Fruit fly (Drosophila melanogaster): Measurements from ENCODE around the gene CG3961.

Gene CG3961

dm6 chr3L:18865447-18866367, 24.6 kb downstream of the CG3961 start, which contains the start of gene CG14074:
TSS of gene CG14074 (plus strand) at chr3L:18866225.
- TF ChIP-seq usp (GFP tag; optimal IDR thresholded peaks at IDR 0.05) = no peak
- peak; percentile 20 for TF ChIP-seq CG8478 (optimal IDR thresholded peaks at IDR 0.05)

- TF ChIP-seq usp (GFP tag; optimal IDR thresholded peaks at IDR 0.05) = no peak
- no peak for TF ChIP-seq Dll (optimal IDR thresholded peaks at IDR 0.05)
These were observed 27.0 kb downstream of the CG3961 start, which contains the start of gene CG6865 for dm6 chr3L:18863327-18863726. TSS of gene CG6865 (plus strand) at chr3L:18863647.

dm6 chr3L:18861893-18862292, 28.4 kb downstream of the CG3961 start:
- TF ChIP-seq CG8478 (optimal IDR thresholded peaks at IDR 0.05) = no peak
- TF ChIP-seq Dll (optimal IDR thresholded peaks at IDR 0.05) = no peak
- TF ChIP-seq usp (GFP tag; optimal IDR thresholded peaks at IDR 0.05) = no peak
- TF ChIP-seq EcR (GFP tag; optimal IDR thresholded peaks at IDR 0.05) = no peak
- TF ChIP-seq pan (optimal IDR thresholded peaks at IDR 0.05) = no peak
- no peak for TF ChIP-seq psq (optimal IDR thresholded peaks at IDR 0.05)

- no peak for TF ChIP-seq pan (optimal IDR thresholded peaks at IDR 0.05)
- TF ChIP-seq EcR (GFP tag; optimal IDR thresholded peaks at IDR 0.05) = no peak
- no peak for TF ChIP-seq Dll (optimal IDR thresholded peaks at IDR 0.05)
- no peak for TF ChIP-seq psq (optimal IDR thresholded peaks at IDR 0.05)
- TF ChIP-seq usp (GFP tag; optimal IDR thresholded peaks at IDR 0.05) = no peak
These were observed 29.8 kb downstream of the CG3961 start for dm6 chr3L:18860467-18860866.

- TF ChIP-seq usp (GFP tag; optimal IDR thresholded peaks at IDR 0.05) = no peak
- no peak for TF ChIP-seq psq (optimal IDR thresholded peaks at IDR 0.05)
- no peak for TF ChIP-seq pan (optimal IDR thresholded peaks at IDR 0.05)
- no peak for TF ChIP-seq EcR (GFP tag; optimal IDR thresholded peaks at IDR 0.05)
- no peak for TF ChIP-seq Dll (optimal IDR thresholded peaks at IDR 0.05)
- TF ChIP-seq CG8478 (optimal IDR thresholded peaks at IDR 0.05) = no peak
These were observed 35.9 kb downstream of the CG3961 start for dm6 chr3L:18854412-18854811.

- TF ChIP-seq pan (optimal IDR thresholded peaks at IDR 0.05) (no peak), CG8478 (optimal IDR thresholded peaks at IDR 0.05) (no peak), EcR (GFP tag; optimal IDR thresholded peaks at IDR 0.05) (no peak), Dll (optimal IDR thresholded peaks at IDR 0.05) (no peak), usp (GFP tag; optimal IDR thresholded peaks at IDR 0.05) (no peak), psq (optimal IDR thresholded peaks at IDR 0.05) (no peak)
These were observed 36.8 kb downstream of the CG3961 start for dm6 chr3L:18853439-18853838.

dm6 chr3L:18852223-18852622, 38.1 kb downstream of the CG3961 start:
- TF ChIP-seq EcR (GFP tag; optimal IDR thresholded peaks at IDR 0.05) (no peak), psq (optimal IDR thresholded peaks at IDR 0.05) (no peak), CG8478 (optimal IDR thresholded peaks at IDR 0.05) (no peak), pan (optimal IDR thresholded peaks at IDR 0.05) (no peak), usp (GFP tag; optimal IDR thresholded peaks at IDR 0.05) (no peak), Dll (optimal IDR thresholded peaks at IDR 0.05) (no peak)

- no peak for TF ChIP-seq CG8478 (optimal IDR thresholded peaks at IDR 0.05)
- no peak for TF ChIP-seq psq (optimal IDR thresholded peaks at IDR 0.05)
- no peak for TF ChIP-seq Dll (optimal IDR thresholded peaks at IDR 0.05)
- no peak for TF ChIP-seq EcR (GFP tag; optimal IDR thresholded peaks at IDR 0.05)
- TF ChIP-seq usp (GFP tag; optimal IDR thresholded peaks at IDR 0.05) = no peak
- TF ChIP-seq pan (optimal IDR thresholded peaks at IDR 0.05) = no peak
These were observed 41.8 kb downstream of the CG3961 start for dm6 chr3L:18848436-18848835.

dm6 chr3L:18846272-18846741, 44.0 kb downstream of the CG3961 start:
- TF ChIP-seq psq (optimal IDR thresholded peaks at IDR 0.05) (no peak), Dll (optimal IDR thresholded peaks at IDR 0.05) (no peak), CG8478 (optimal IDR thresholded peaks at IDR 0.05) (no peak), EcR (GFP tag; optimal IDR thresholded peaks at IDR 0.05) (no peak), usp (GFP tag; optimal IDR thresholded peaks at IDR 0.05) (no peak), pan (optimal IDR thresholded peaks at IDR 0.05) (no peak)

- TF ChIP-seq Dll (optimal IDR thresholded peaks at IDR 0.05) = no peak
- TF ChIP-seq psq (optimal IDR thresholded peaks at IDR 0.05) = no peak
- no peak for TF ChIP-seq EcR (GFP tag; optimal IDR thresholded peaks at IDR 0.05)
These were observed 44.2 kb downstream of the CG3961 start, which contains the start of gene Indy for dm6 chr3L:18846233-18846271. TSS of gene Indy (minus strand) at chr3L:18846267.

- TF ChIP-seq EcR (GFP tag; optimal IDR thresholded peaks at IDR 0.05) (no peak), Dll (optimal IDR thresholded peaks at IDR 0.05) (no peak), psq (optimal IDR thresholded peaks at IDR 0.05) (no peak), pan (optimal IDR thresholded peaks at IDR 0.05) (no peak), CG8478 (optimal IDR thresholded peaks at IDR 0.05) (no peak), usp (GFP tag; optimal IDR thresholded peaks at IDR 0.05) (no peak)
These were observed 44.5 kb downstream of the CG3961 start for dm6 chr3L:18845833-18846232.

dm6 chr3L:18842236-18842635, 48.0 kb downstream of the CG3961 start:
- TF ChIP-seq usp (GFP tag; optimal IDR thresholded peaks at IDR 0.05) (no peak), EcR (GFP tag; optimal IDR thresholded peaks at IDR 0.05) (no peak), pan (optimal IDR thresholded peaks at IDR 0.05) (no peak), Dll (optimal IDR thresholded peaks at IDR 0.05) (no peak), CG8478 (optimal IDR thresholded peaks at IDR 0.05) (no peak), psq (optimal IDR thresholded peaks at IDR 0.05) (no peak)

- TF ChIP-seq pan (optimal IDR thresholded peaks at IDR 0.05) (no peak), CG8478 (optimal IDR thresholded peaks at IDR 0.05) (no peak), EcR (GFP tag; optimal IDR thresholded peaks at IDR 0.05) (no peak), psq (optimal IDR thresholded peaks at IDR 0.05) (no peak), usp (GFP tag; optimal IDR thresholded peaks at IDR 0.05) (no peak), Dll (optimal IDR thresholded peaks at IDR 0.05) (no peak)
These were observed 49.0 kb downstream of the CG3961 start for dm6 chr3L:18841269-18841668.
